Fruit fly (Drosophila melanogaster) whole organism, embryonic: ENCODE measurements around the gene cac.

Experiments
- Blimp-1 ChIP-seq: fragments of 200-800 bp; sonication (Bioruptor generic); optimal IDR thresholded peaks from 3 replicates; lab custom pipeline; 2018; ENCODE audit warnings: missing biosample characterization, missing genetic modification characterization, mild to moderate bottlenecking, moderate library complexity, missing genetic modification reagents
- CG14014 ChIP-seq: fragments of 200-800 bp; sonication (Bioruptor generic); IDR thresholded peaks from 2 replicates; pipeline ENCODE4 v1.3.6; 2022; ENCODE audit warnings: missing biosample characterization, missing genetic modification characterization
- CG4707 ChIP-seq: fragments of 200-800 bp; sonication (Bioruptor generic); optimal IDR thresholded peaks from 2 replicates; lab custom pipeline; 2018; ENCODE audit warnings: missing biosample characterization, mild to moderate bottlenecking, missing genetic modification characterization, moderate library complexity
- CG7839 ChIP-seq: fragments of 200-800 bp; sonication (Bioruptor generic); optimal IDR thresholded peaks from 3 replicates; lab custom pipeline; 2018; ENCODE audit warnings: missing biosample characterization, mild to moderate bottlenecking, missing genetic modification characterization, moderate library complexity
- CG8388 ChIP-seq: fragments of 200-800 bp; sonication (Bioruptor generic); optimal IDR thresholded peaks from 2 replicates; lab custom pipeline; 2019; ENCODE audit warnings: missing biosample characterization, mild to moderate bottlenecking, missing genetic modification characterization, moderate library complexity
- CG8478 ChIP-seq: fragments of >200 bp; optimal IDR thresholded peaks from 2 replicates; lab custom pipeline; 2018
- CG9215 ChIP-seq: fragments of 200-800 bp; sonication (Bioruptor generic); IDR thresholded peaks from 2 replicates; pipeline ENCODE4 v1.3.6; 2022; ENCODE audit warnings: missing biosample characterization, missing genetic modification characterization
- CHES-1-like ChIP-seq: fragments of 200-800 bp; sonication (Bioruptor generic); optimal IDR thresholded peaks from 2 replicates; lab custom pipeline; 2016; ENCODE audit warnings: missing biosample characterization, missing genetic modification characterization
- Hr78 ChIP-seq, 2 experiments: fragments of 200-800 bp in 1 of 2; fragments of >200 bp in 1 of 2; sonication (Bioruptor generic) in 1 of 2; optimal IDR thresholded peaks; 2 replicates each; lab custom pipeline; 2017 to 2019; ENCODE audit warnings: missing biosample characterization in 2 of 2, missing genetic modification characterization in 2 of 2, mild to moderate bottlenecking in 1 of 2, moderate library complexity in 1 of 2
- NK7.1 ChIP-seq: fragments of 200-800 bp; sonication (Bioruptor generic); optimal IDR thresholded peaks from 3 replicates; lab custom pipeline; 2016; ENCODE audit warnings: missing biosample characterization, missing genetic modification characterization
- ash1 ChIP-seq: fragments of 200-800 bp; sonication (Bioruptor generic); optimal IDR thresholded peaks from 2 replicates; lab custom pipeline; 2018; ENCODE audit warnings: missing biosample characterization, mild to moderate bottlenecking, missing genetic modification characterization
- ci ChIP-seq: fragments of 200-800 bp; sonication (Bioruptor generic); IDR thresholded peaks from 3 replicates; pipeline ENCODE4 v1.3.6; 2022; ENCODE audit warnings: missing biosample characterization, missing genetic modification characterization
- ken ChIP-seq: fragments of 200-800 bp; sonication (Bioruptor generic); IDR thresholded peaks from 3 replicates; pipeline ENCODE4 v1.3.6; 2022; ENCODE audit warnings: missing biosample characterization, missing genetic modification characterization
- lbe ChIP-seq: fragments of 200-800 bp; sonication (Bioruptor generic); optimal IDR thresholded peaks from 2 replicates; lab custom pipeline; 2016; ENCODE audit warnings: missing biosample characterization, mild to moderate bottlenecking, missing genetic modification characterization

dm6 chrX:12017815-12018439 is 33.0 kb upstream of the cac start, which contains the start of gene Chrac-16:
- TF ChIP-seq ci (GFP tag; lab: Robert Waterston, UW) = no peak
- no peak for TF ChIP-seq CG7839 (tag; lab: Kevin White, UChicago)
- TF ChIP-seq CG8388 (GFP tag; lab: Kevin White, UChicago) = no peak
- TF ChIP-seq CG8478 (lab: Kevin White, UChicago) = no peak
- TF ChIP-seq CG9215 (GFP tag; lab: Robert Waterston, UW) = no peak
- TF ChIP-seq ash1 (GFP tag; lab: Kevin White, UChicago) = no peak
- TF ChIP-seq ken (GFP tag; lab: Robert Waterston, UW) = no peak
- no peak for TF ChIP-seq CHES-1-like (GFP tag; lab: Kevin White, UChicago)
- no peak for TF ChIP-seq NK7.1 (GFP tag; lab: Kevin White, UChicago)
- no peak for TF ChIP-seq CG14014 (GFP tag; lab: Robert Waterston, UW)
- TF ChIP-seq Hr78 (GFP tag; optimal IDR thresholded peaks at IDR 0.05; lab: Kevin White, UChicago) = no peak
- no peak for TF ChIP-seq CG4707 (GFP tag; lab: Kevin White, UChicago)
- TF ChIP-seq Blimp-1 = no peak
- no peak for TF ChIP-seq lbe
